Fruit fly (Drosophila melanogaster): ENCODE data around the gene Usp32.
A peak's percentile ranks its signal among the peaks of the same experiment; 100 is the strongest.

Usp32 gene

dm6 chr3L:19848080-19848479 lies 22.9 kb upstream of the Usp32 start:
- TF ChIP-seq CG6276 (GFP tag; optimal IDR thresholded peaks at IDR 0.05) (no peak), Eip78C (GFP tag) (peak; percentile 68), CG8632 (GFP tag; optimal IDR thresholded peaks at IDR 0.05) (no peak)

- TF ChIP-seq CG32006 (GFP tag; optimal IDR thresholded peaks at IDR 0.05) = no peak
- peak; percentile 84 for TF ChIP-seq svp (GFP tag)
Measured at dm6 chr3L:19857923-19858490, 12.9 kb upstream of the Usp32 start.

dm6 chr3L:19861215-19861614 lies 9.7 kb upstream of the Usp32 start:
- peak; percentile 15 for TF ChIP-seq achi (GFP tag; optimal IDR thresholded peaks at IDR 0.05)
- TF ChIP-seq CG32006 (GFP tag; optimal IDR thresholded peaks at IDR 0.05) = no peak
- peak; percentile 12 for TF ChIP-seq esn (GFP tag; optimal IDR thresholded peaks at IDR 0.05)
- peak; percentile 49 for TF ChIP-seq Eip78C (GFP tag)
- no peak for TF ChIP-seq CG9139 (GFP tag; optimal IDR thresholded peaks at IDR 0.05)
- TF ChIP-seq Ets21C (GFP tag; optimal IDR thresholded peaks at IDR 0.05) = no peak
- TF ChIP-seq acj6 (GFP tag; optimal IDR thresholded peaks at IDR 0.05) = no peak
- no peak for TF ChIP-seq CG8632 (GFP tag; optimal IDR thresholded peaks at IDR 0.05)
- TF ChIP-seq lz (GFP tag; optimal IDR thresholded peaks at IDR 0.05) = no peak
- no peak for TF ChIP-seq cyc (GFP tag; optimal IDR thresholded peaks at IDR 0.05)
- TF ChIP-seq vri (GFP tag; optimal IDR thresholded peaks at IDR 0.05) = no peak
- no peak for TF ChIP-seq Ets96B (tag; optimal IDR thresholded peaks at IDR 0.05)

dm6 chr3L:19867238-19867637 lies 3.7 kb upstream of the Usp32 start:
- TF ChIP-seq CG1621 (tag; optimal IDR thresholded peaks at IDR 0.05) = no peak
- peak; percentile 58 for TF ChIP-seq svp (GFP tag)
- no peak for TF ChIP-seq Eip93F (GFP tag; optimal IDR thresholded peaks at IDR 0.05)
- no peak for TF ChIP-seq dsx (GFP tag; optimal IDR thresholded peaks at IDR 0.05; ENCODE audit: poor library complexity, severe bottlenecking)

dm6 chr3L:19869698-19870097 lies 1.2 kb upstream of the Usp32 start:
- TF ChIP-seq CG16779 (tag; optimal IDR thresholded peaks at IDR 0.05) (no peak), Smox (GFP tag; optimal IDR thresholded peaks at IDR 0.05) (no peak), CG8119 (GFP tag; IDR thresholded peaks at IDR 0.05) (no peak), vri (GFP tag; optimal IDR thresholded peaks at IDR 0.05) (peak; percentile 19), CG10669 (GFP tag; optimal IDR thresholded peaks at IDR 0.05) (peak; percentile 60), spab (GFP tag; optimal IDR thresholded peaks at IDR 0.05) (no peak), cyc (GFP tag; optimal IDR thresholded peaks at IDR 0.05) (peak; percentile 22), CG6276 (GFP tag; optimal IDR thresholded peaks at IDR 0.05) (no peak), CG8319 (GFP tag; optimal IDR thresholded peaks at IDR 0.05) (no peak), CG7368 (GFP tag; optimal IDR thresholded peaks at IDR 0.05) (no peak), CG15336 (GFP tag; IDR thresholded peaks at IDR 0.05) (peak; percentile 17; the same call in 1 of the 2 replicates), Gug (GFP tag; IDR thresholded peaks at IDR 0.05) (no peak), Ets96B (tag; optimal IDR thresholded peaks at IDR 0.05) (no peak), Ets21C (GFP tag; optimal IDR thresholded peaks at IDR 0.05) (no peak), achi (GFP tag; optimal IDR thresholded peaks at IDR 0.05) (peak; percentile 11), CG4318 (GFP tag; optimal IDR thresholded peaks at IDR 0.05) (no peak), CG1621 (tag; optimal IDR thresholded peaks at IDR 0.05) (no peak), CG8632 (GFP tag; optimal IDR thresholded peaks at IDR 0.05) (no peak), Hr39 (GFP tag; optimal IDR thresholded peaks at IDR 0.05) (no peak), CG6808 (GFP tag; optimal IDR thresholded peaks at IDR 0.05) (no peak), CG10631 (GFP tag; optimal IDR thresholded peaks at IDR 0.05) (no peak), net (GFP tag; optimal IDR thresholded peaks at IDR 0.05) (no peak), Sox14 (GFP tag; optimal IDR thresholded peaks at IDR 0.05) (peak; percentile 41), salr (GFP tag; optimal IDR thresholded peaks at IDR 0.05) (no peak), OdsH (GFP tag; optimal IDR thresholded peaks at IDR 0.05) (peak; percentile 39), Sox15 (GFP tag; optimal IDR thresholded peaks at IDR 0.05) (no peak), CG11294 (GFP tag; IDR thresholded peaks at IDR 0.05) (no peak), CG32006 (GFP tag; optimal IDR thresholded peaks at IDR 0.05) (no peak), Eip93F (GFP tag; optimal IDR thresholded peaks at IDR 0.05) (no peak), CG3032 (tag; optimal IDR thresholded peaks at IDR 0.05) (no peak), Hr4 (GFP tag; optimal IDR thresholded peaks at IDR 0.05) (peak; percentile 41), CG6792 (GFP tag; optimal IDR thresholded peaks at IDR 0.05) (peak; percentile 18), dsx (GFP tag; optimal IDR thresholded peaks at IDR 0.05; ENCODE audit: poor library complexity, severe bottlenecking) (no peak), fd59A (GFP tag; optimal IDR thresholded peaks at IDR 0.05) (no peak), CG31627 (GFP tag; optimal IDR thresholded peaks at IDR 0.05) (peak; percentile 17), CG11762 (GFP tag; optimal IDR thresholded peaks at IDR 0.05; ENCODE audit: insufficient read depth) (no peak)
